Worm (Caenorhabditis elegans) whole organism, L4 larva: ENCODE results near the gene cut-2.

Experiments used
- D1046.2 ChIP-seq: fragments of 200-800 bp; sonication (Bioruptor generic); IDR thresholded peaks from 2 replicates; pipeline ENCODE4 v1.3.6; 2022; ENCODE audit warnings: missing genetic modification characterization, missing compliant biosample characterization
- F44E2.7 ChIP-seq: fragments of 200-800 bp; sonication (Bioruptor generic); IDR thresholded peaks from 2 replicates; pipeline ENCODE4 v2.1.2; 2022; ENCODE audit warnings: missing genetic modification characterization, missing compliant biosample characterization
- F49E8.2 ChIP-seq: sonication (generic microtip); optimal IDR thresholded peaks from 2 replicates; lab custom pipeline; 2016; ENCODE audit warnings: missing compliant biosample characterization, mild to moderate bottlenecking, missing genetic modification characterization, borderline replicate concordance
- R02D3.7 ChIP-seq: fragments of 150-350 bp; sonication (generic microtip); optimal IDR thresholded peaks from 3 replicates; lab custom pipeline; 2014; ENCODE audit warnings: missing biosample characterization, missing genetic modification characterization
- Y5F2A.4 ChIP-seq: fragments of 200-800 bp; sonication (Bioruptor generic); optimal IDR thresholded peaks from 2 replicates; lab custom pipeline; 2018; ENCODE audit warnings: mild to moderate bottlenecking, missing genetic modification characterization, missing compliant biosample characterization
- Y75B8A.6 ChIP-seq: fragments of 200-800 bp; sonication (Bioruptor generic); IDR thresholded peaks from 2 replicates; pipeline ENCODE4 v1.3.6; 2022; ENCODE audit warnings: missing genetic modification reagents, missing genetic modification characterization, missing compliant biosample characterization
- ZK546.5 ChIP-seq, 2 experiments: sonication (generic microtip); optimal IDR thresholded peaks; 2 replicates each; lab custom pipeline; 2017; ENCODE audit warnings: missing biosample characterization in 2 of 2, missing genetic modification characterization in 2 of 2
- aha-1 ChIP-seq: fragments of 150-350 bp; peaks from one replicate; lab custom pipeline; 2014; ENCODE audit warnings: missing biosample characterization, missing genetic modification characterization
- aly-2 ChIP-seq: sonication (generic microtip); optimal IDR thresholded peaks from 2 replicates; lab custom pipeline; 2018; ENCODE audit warnings: missing biosample characterization, missing genetic modification characterization
- arid-1 ChIP-seq: fragments of 200-800 bp; sonication (Bioruptor generic); conservative IDR thresholded peaks from 2 replicates; pipeline ENCODE4 v1.3.6; 2022; ENCODE audit warnings: missing genetic modification reagents, missing genetic modification characterization, missing compliant biosample characterization
- ceh-44 ChIP-seq: fragments of 200-800 bp; sonication (Bioruptor generic); IDR thresholded peaks from 2 replicates; pipeline ENCODE4 v1.3.6; 2022; ENCODE audit warnings: missing genetic modification reagents, missing genetic modification characterization, missing compliant biosample characterization
- ceh-62 ChIP-seq: sonication (generic microtip); optimal IDR thresholded peaks from 2 replicates; lab custom pipeline; 2017; ENCODE audit warnings: missing biosample characterization, missing genetic modification characterization
- ceh-82 ChIP-seq: sonication (generic microtip); optimal IDR thresholded peaks from 2 replicates; lab custom pipeline; 2017; ENCODE audit warnings: missing biosample characterization, missing genetic modification characterization
- cey-2 ChIP-seq: sonication (generic microtip); optimal IDR thresholded peaks from 3 replicates; lab custom pipeline; 2017; ENCODE audit warnings: missing genetic modification characterization, mild to moderate bottlenecking, missing compliant biosample characterization, antibody characterized with exemption, borderline replicate concordance; ENCODE audit not compliant: insufficient read depth
- ctbp-1 ChIP-seq: fragments of 200-800 bp; sonication (Bioruptor generic); IDR thresholded peaks from 2 replicates; pipeline ENCODE4 v1.3.6; 2022; ENCODE audit warnings: missing genetic modification reagents, missing genetic modification characterization, missing compliant biosample characterization
- daf-12 ChIP-seq: fragments of 150-350 bp; optimal IDR thresholded peaks from 2 replicates; lab custom pipeline; 2014; ENCODE audit warnings: missing biosample characterization, missing genetic modification reagents, missing genetic modification characterization
- daf-16 ChIP-seq, 3 experiments: sonication (generic microtip); optimal IDR thresholded peaks; 2 replicates each; lab custom pipeline; 2016 to 2017; ENCODE audit warnings: missing genetic modification characterization in 3 of 3, missing genetic modification reagents in 3 of 3, mild to moderate bottlenecking in 2 of 3, missing compliant biosample characterization in 2 of 3, missing biosample characterization in 1 of 3, moderate library complexity in 1 of 3
- daf-19 ChIP-seq: fragments of 200-800 bp; sonication (Bioruptor generic); conservative IDR thresholded peaks from 2 replicates; pipeline ENCODE4 v1.3.6; 2022; ENCODE audit warnings: missing genetic modification characterization, missing compliant biosample characterization
- dmd-6 ChIP-seq: fragments of 200-800 bp; sonication (Bioruptor generic); IDR thresholded peaks from 2 replicates; pipeline ENCODE4 v1.3.6; 2022; ENCODE audit warnings: missing genetic modification reagents, missing genetic modification characterization, missing compliant biosample characterization
- duxl-1 ChIP-seq: sonication (generic microtip); optimal IDR thresholded peaks from 2 replicates; lab custom pipeline; 2016; ENCODE audit warnings: mild to moderate bottlenecking, missing genetic modification characterization, moderate library complexity, missing compliant biosample characterization; ENCODE audit not compliant: poor library complexity
- dve-1 ChIP-seq: sonication (generic microtip); optimal IDR thresholded peaks from 2 replicates; lab custom pipeline; 2017; ENCODE audit warnings: antibody characterized with exemption, mild to moderate bottlenecking, missing genetic modification characterization, missing compliant biosample characterization; ENCODE audit not compliant: insufficient read depth
- gei-8 ChIP-seq: fragments of 200-800 bp; sonication (Bioruptor generic); optimal IDR thresholded peaks from 2 replicates; lab custom pipeline; 2018; ENCODE audit warnings: mild to moderate bottlenecking, missing genetic modification characterization, missing compliant biosample characterization
- hlh-11 ChIP-seq: fragments of 200-800 bp; sonication (Bioruptor generic); optimal IDR thresholded peaks from 2 replicates; lab custom pipeline; 2018; ENCODE audit warnings: mild to moderate bottlenecking, missing genetic modification characterization, missing compliant biosample characterization
- hlh-30 ChIP-seq: sonication (generic microtip); optimal IDR thresholded peaks from 2 replicates; lab custom pipeline; 2017; ENCODE audit warnings: antibody characterized with exemption, mild to moderate bottlenecking, missing genetic modification characterization, missing compliant biosample characterization; ENCODE audit not compliant: insufficient read depth
- lim-7 ChIP-seq: fragments of 200-800 bp; sonication (Bioruptor generic); IDR thresholded peaks from 2 replicates; pipeline ENCODE4 v1.3.6; 2022; ENCODE audit warnings: missing genetic modification characterization, missing compliant biosample characterization
- lin-15B ChIP-seq: fragments of 150-350 bp; sonication (generic microtip); optimal IDR thresholded peaks from 3 replicates; lab custom pipeline; 2014; ENCODE audit warnings: missing biosample characterization, missing genetic modification characterization
- lin-38 ChIP-seq: fragments of 200-800 bp; sonication (Bioruptor generic); IDR thresholded peaks from 2 replicates; pipeline ENCODE4 v1.3.6; 2022; ENCODE audit warnings: missing genetic modification reagents, missing genetic modification characterization, missing compliant biosample characterization
- lin-39 ChIP-seq: fragments of 150-350 bp; optimal IDR thresholded peaks from 2 replicates; lab custom pipeline; 2014; ENCODE audit warnings: missing biosample characterization, missing genetic modification reagents, missing genetic modification characterization
- lir-3 ChIP-seq: sonication (generic microtip); optimal IDR thresholded peaks from 2 replicates; lab custom pipeline; 2016; ENCODE audit warnings: mild to moderate bottlenecking, missing genetic modification characterization, missing compliant biosample characterization
- lsy-2 ChIP-seq, 2 experiments: fragments of 150-350 bp in 1 of 2; sonication (generic microtip) in 1 of 2; optimal IDR thresholded peaks; 2 replicates each; lab custom pipeline; 2014 to 2017; ENCODE audit warnings: missing biosample characterization in 2 of 2, missing genetic modification characterization in 2 of 2
- madf-5 ChIP-seq, 2 experiments: fragments of 200-800 bp; sonication (Bioruptor generic); IDR thresholded peaks; 2 replicates each; pipeline ENCODE4 v1.3.6; 2022; ENCODE audit warnings: missing compliant biosample characterization in 2 of 2, missing genetic modification characterization in 2 of 2
- mdl-1 ChIP-seq, 2 experiments: fragments of 150-350 bp in 1 of 2; sonication (generic microtip) in 1 of 2; optimal IDR thresholded peaks; 2 replicates each; lab custom pipeline; 2014 to 2017; ENCODE audit warnings: missing biosample characterization in 2 of 2, missing genetic modification characterization in 2 of 2
- mdt-29 ChIP-seq: fragments of 200-800 bp; sonication (Bioruptor generic); IDR thresholded peaks from 2 replicates; pipeline ENCODE4 v1.3.6; 2022; ENCODE audit warnings: missing genetic modification reagents, missing genetic modification characterization, missing compliant biosample characterization
- mep-1 ChIP-seq: fragments of 150-350 bp; sonication (generic microtip); optimal IDR thresholded peaks from 3 replicates; lab custom pipeline; 2014; ENCODE audit warnings: missing biosample characterization, missing genetic modification characterization
- mxl-2 ChIP-seq: fragments of 200-800 bp; sonication (Bioruptor generic); conservative IDR thresholded peaks from 2 replicates; pipeline ENCODE4 v1.3.6; 2022; ENCODE audit warnings: missing genetic modification reagents, missing genetic modification characterization, missing compliant biosample characterization
- mxl-3 ChIP-seq: fragments of 200-800 bp; sonication (Bioruptor generic); optimal IDR thresholded peaks from 2 replicates; lab custom pipeline; 2018; ENCODE audit warnings: mild to moderate bottlenecking, missing genetic modification characterization, missing compliant biosample characterization
- nhr-10 ChIP-seq: fragments of 150-350 bp; optimal IDR thresholded peaks from 2 replicates; lab custom pipeline; 2014; ENCODE audit warnings: missing biosample characterization, missing genetic modification characterization
- nhr-11 ChIP-seq: fragments of 150-350 bp; optimal IDR thresholded peaks from 2 replicates; lab custom pipeline; 2014; ENCODE audit warnings: missing biosample characterization, missing genetic modification characterization
- nhr-237 ChIP-seq: sonication (generic microtip); optimal IDR thresholded peaks from 2 replicates; lab custom pipeline; 2017; ENCODE audit warnings: missing biosample characterization, missing genetic modification characterization
- nhr-28 ChIP-seq: fragments of 150-350 bp; optimal IDR thresholded peaks from 2 replicates; lab custom pipeline; 2014; ENCODE audit warnings: missing biosample characterization, missing genetic modification characterization
- nhr-41 ChIP-seq: fragments of 200-800 bp; sonication (Bioruptor generic); IDR thresholded peaks from 2 replicates; pipeline ENCODE4 v1.3.6; 2022; ENCODE audit warnings: missing genetic modification reagents, missing genetic modification characterization, missing compliant biosample characterization
- nhr-48 ChIP-seq: sonication (generic microtip); optimal IDR thresholded peaks from 2 replicates; lab custom pipeline; 2016; ENCODE audit warnings: mild to moderate bottlenecking, missing genetic modification characterization, missing compliant biosample characterization
- nhr-77 ChIP-seq: fragments of 150-350 bp; optimal IDR thresholded peaks from 2 replicates; lab custom pipeline; 2014; ENCODE audit warnings: missing biosample characterization, missing genetic modification characterization
- php-3 ChIP-seq: fragments of 200-800 bp; sonication (Bioruptor generic); IDR thresholded peaks from 2 replicates; pipeline ENCODE4 v1.3.6; 2022; ENCODE audit warnings: missing genetic modification reagents, missing genetic modification characterization, missing compliant biosample characterization
- set-16 ChIP-seq: fragments of 200-800 bp; sonication (Bioruptor generic); IDR thresholded peaks from 2 replicates; pipeline ENCODE4 v1.3.6; 2022; ENCODE audit warnings: missing genetic modification reagents, missing genetic modification characterization, missing compliant biosample characterization
- spr-1 ChIP-seq: sonication (generic microtip); optimal IDR thresholded peaks from 2 replicates; lab custom pipeline; 2016; ENCODE audit warnings: mild to moderate bottlenecking, missing genetic modification characterization, missing compliant biosample characterization
- unc-39 ChIP-seq: sonication (generic microtip); optimal IDR thresholded peaks from 2 replicates; lab custom pipeline; 2017; ENCODE audit warnings: missing biosample characterization, missing genetic modification characterization
- zag-1 ChIP-seq: fragments of 150-350 bp; optimal IDR thresholded peaks from 2 replicates; lab custom pipeline; 2014; ENCODE audit warnings: missing biosample characterization, missing genetic modification characterization
- zip-2 ChIP-seq: fragments of 150-350 bp; optimal IDR thresholded peaks from 2 replicates; lab custom pipeline; 2014; ENCODE audit warnings: missing biosample characterization, missing genetic modification characterization
- ztf-11 ChIP-seq: fragments of 150-350 bp; optimal IDR thresholded peaks from 2 replicates; lab custom pipeline; 2014; ENCODE audit warnings: missing biosample characterization, missing genetic modification characterization

Gene cut-2

DNA sequence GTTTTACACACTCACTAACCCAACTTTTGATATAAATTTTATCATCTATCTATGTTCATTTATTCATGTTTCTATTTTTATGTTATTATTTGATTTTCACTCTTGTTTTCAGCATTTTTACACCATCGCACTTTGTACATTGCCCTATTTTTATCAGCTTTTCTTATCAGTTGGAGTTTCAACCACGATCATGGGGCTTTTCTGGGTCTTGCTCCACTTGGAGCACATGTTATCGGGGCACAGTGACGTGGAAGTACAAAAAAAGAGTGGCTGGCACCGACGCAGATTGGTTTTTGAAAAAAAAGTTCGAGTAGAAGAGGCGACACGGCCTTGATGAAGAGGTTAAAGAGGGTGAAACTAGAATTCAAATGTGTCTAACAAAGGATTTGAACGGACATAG lies 37.6 kb upstream of the cut-2 start (continued):
- peak in 1 of 2 experiments; percentile 26 for TF ChIP-seq mdl-1 (tag; optimal IDR thresholded peaks at IDR 0.05; lab: Kevin White, UChicago)
- TF ChIP-seq aly-2 (tag; lab: Kevin White, UChicago) = no peak
- TF ChIP-seq, all 104 proteins: peak for 22

DNA sequence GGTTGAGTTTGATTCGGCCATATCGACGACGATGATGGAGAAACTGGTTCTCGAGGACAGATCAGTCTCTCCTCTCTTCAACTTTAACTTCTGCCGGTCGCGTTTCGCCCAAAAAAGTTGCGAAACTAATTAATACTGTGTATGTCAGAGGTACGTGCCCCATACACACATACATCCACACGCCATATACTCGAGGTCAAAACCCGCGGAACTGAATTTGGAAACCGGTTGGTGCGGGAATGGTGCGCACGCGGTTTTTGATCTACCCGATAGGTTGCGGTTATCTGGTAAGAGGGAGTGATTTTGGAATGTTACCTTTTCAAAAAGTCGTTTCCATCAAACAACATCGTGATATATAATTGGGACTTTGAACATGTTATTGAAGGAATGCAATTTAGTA lies 34.6 kb upstream of the cut-2 start, which contains the start of gene ifbp-1:
TSS of gene ifbp-1 (minus strand) at position 85 of the 400 bp plus-strand sequence.
- TF ChIP-seq nhr-48 = no peak
- TF ChIP-seq ctbp-1 (GFP tag; lab: Robert Waterston, UW) = no peak
- no peak for TF ChIP-seq php-3 (GFP tag; lab: Robert Waterston, UW)
- TF ChIP-seq lim-7 (GFP tag; lab: Robert Waterston, UW) = no peak
- TF ChIP-seq mxl-3 (GFP tag; lab: Kevin White, UChicago) = peak; percentile 85
- TF ChIP-seq D1046.2 (GFP tag; lab: Robert Waterston, UW) = no peak
- no peak for TF ChIP-seq mxl-2 (GFP tag; lab: Robert Waterston, UW)
- TF ChIP-seq ztf-11 = no peak
- TF ChIP-seq zag-1 (tag; lab: Kevin White, UChicago) = no peak
- no peak for TF ChIP-seq F49E8.2 (tag; lab: Kevin White, UChicago)
- no peak for TF ChIP-seq nhr-237
- TF ChIP-seq hlh-11 (tag; lab: Kevin White, UChicago) = peak; percentile 67
- no peak for TF ChIP-seq mdt-29 (GFP tag; lab: Robert Waterston, UW)
- TF ChIP-seq nhr-77 (tag; lab: Kevin White, UChicago) = no peak
- no peak for TF ChIP-seq lin-39 (tag; lab: Kevin White, UChicago)
- TF ChIP-seq arid-1 (GFP tag; lab: Robert Waterston, UW) = no peak
- no peak for TF ChIP-seq Y75B8A.6 (GFP tag; lab: Robert Waterston, UW)
- no peak for TF ChIP-seq daf-12 (tag; lab: Kevin White, UChicago)
- peak; percentile 43 for TF ChIP-seq dve-1 (tag; lab: Kevin White, UChicago)
- TF ChIP-seq aha-1 (tag; lab: Kevin White, UChicago) = peak; percentile 29
- TF ChIP-seq lsy-2 (tag; optimal IDR thresholded peaks at IDR 0.05; lab: Kevin White, UChicago) = peak; percentile 22 to 34
- peak; percentile 24; the same call in 1 of the 2 replicates for TF ChIP-seq dmd-6 (GFP tag; lab: Robert Waterston, UW)
- 0 out of 2 replicates have a peak, but pooled peaks have one; percentile 6 for TF ChIP-seq set-16
- TF ChIP-seq cey-2 (tag; lab: Kevin White, UChicago) = peak; percentile 73
- no peak for TF ChIP-seq F44E2.7 (GFP tag; lab: Robert Waterston, UW)
- TF ChIP-seq ceh-44 (GFP tag; lab: Robert Waterston, UW) = no peak
- no peak for TF ChIP-seq madf-5 (GFP tag; IDR thresholded peaks at IDR 0.05; lab: Robert Waterston, UW)
- TF ChIP-seq nhr-11 (tag; lab: Kevin White, UChicago) = no peak
- TF ChIP-seq lin-38 (GFP tag; lab: Robert Waterston, UW) = no peak
- no peak for TF ChIP-seq duxl-1
- no peak for TF ChIP-seq Y5F2A.4 (GFP tag; lab: Kevin White, UChicago)
- TF ChIP-seq lir-3 (tag; lab: Kevin White, UChicago) = no peak
- TF ChIP-seq mep-1 (tag; lab: Kevin White, UChicago) = peak; percentile 64
- no peak for TF ChIP-seq zip-2
- no peak for TF ChIP-seq nhr-41 (GFP tag; lab: Robert Waterston, UW)
- no peak for TF ChIP-seq ceh-82 (tag; lab: Kevin White, UChicago)
- peak; percentile 74 for TF ChIP-seq hlh-30 (tag; lab: Kevin White, UChicago)
- TF ChIP-seq ceh-62 (tag; lab: Kevin White, UChicago) = no peak
- peak; percentile 14 for TF ChIP-seq nhr-10 (tag; lab: Kevin White, UChicago)
- no peak for TF ChIP-seq spr-1 (tag; lab: Kevin White, UChicago)
- TF ChIP-seq lin-15B = no peak
- peak; percentile 85 for TF ChIP-seq nhr-28 (tag; lab: Kevin White, UChicago)
- TF ChIP-seq R02D3.7 (tag; lab: Kevin White, UChicago) = no peak
- TF ChIP-seq daf-16 (GFP tag; optimal IDR thresholded peaks at IDR 0.05; lab: Kevin White, UChicago) = no peak
- TF ChIP-seq daf-16 (tag; optimal IDR thresholded peaks at IDR 0.05; lab: Kevin White, UChicago) = no peak
- TF ChIP-seq ZK546.5 (tag; optimal IDR thresholded peaks at IDR 0.05; lab: Kevin White, UChicago) = no peak
- no peak for TF ChIP-seq gei-8 (GFP tag; lab: Kevin White, UChicago)
- TF ChIP-seq unc-39 (tag; lab: Kevin White, UChicago) = no peak
- no peak for TF ChIP-seq daf-19 (GFP tag; lab: Robert Waterston, UW)
